Worm (Caenorhabditis elegans): ENCODE data around the gene srh-207.

DNA sequence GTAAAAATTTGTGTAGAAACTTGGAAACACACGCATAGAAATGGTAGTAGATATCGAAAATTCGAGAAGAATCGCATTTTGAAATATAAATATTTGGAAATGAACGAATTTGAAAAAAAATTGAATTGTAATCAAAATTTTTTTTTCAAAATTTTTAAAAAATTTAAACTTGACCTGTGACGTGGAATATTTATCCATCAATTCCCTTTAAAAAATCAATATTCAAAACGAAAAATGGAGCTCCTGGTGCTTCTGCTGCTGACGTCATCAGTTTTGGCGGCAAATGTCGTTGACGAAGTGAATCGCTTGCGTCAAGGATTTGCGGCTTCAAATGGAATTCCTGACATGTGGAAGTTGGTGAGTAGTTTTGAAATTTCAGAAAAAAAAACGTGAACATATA is 21.0 kb downstream of the srh-207 start, which contains the start of the genes Y51A2B.4 and Y51A2B.5:
- TF ChIP-seq R02D3.7 (tag; optimal IDR thresholded peaks at IDR 0.05), result no peak
- TF ChIP-seq nhr-237 (tag; optimal IDR thresholded peaks at IDR 0.05), result no peak

Measured in whole organism, L3 larva.